Worm (Caenorhabditis elegans) whole organism, L2 larva: ENCODE results near the gene ceh-86.
A peak's percentile ranks its signal among the peaks of the same experiment; 100 is the strongest.

Experiments
- F13H6.1 ChIP-seq: sonication (generic microtip); optimal IDR thresholded peaks from 2 replicates; lab custom pipeline; 2016; ENCODE audit warnings: missing genetic modification characterization, missing compliant biosample characterization
- Y55F3AM.14 ChIP-seq: fragments of 200-800 bp; sonication (Bioruptor generic); optimal IDR thresholded peaks from 2 replicates; lab custom pipeline; 2018; ENCODE audit warnings: mild to moderate bottlenecking, missing genetic modification characterization, missing compliant biosample characterization
- aly-2 ChIP-seq: fragments of 150-350 bp; optimal IDR thresholded peaks from 2 replicates; lab custom pipeline; 2014; ENCODE audit warnings: missing biosample characterization, missing genetic modification characterization
- blmp-1 ChIP-seq: sonication (generic microtip); optimal IDR thresholded peaks from 2 replicates; lab custom pipeline; 2017; ENCODE audit warnings: missing genetic modification characterization, mild to moderate bottlenecking, missing compliant biosample characterization, antibody characterized with exemption, moderate library complexity; ENCODE audit not compliant: insufficient read depth
- ceh-16 ChIP-seq: fragments of 150-350 bp; optimal IDR thresholded peaks from 2 replicates; lab custom pipeline; 2014; ENCODE audit warnings: missing biosample characterization, missing genetic modification characterization
- ceh-82 ChIP-seq: fragments of 150-350 bp; optimal IDR thresholded peaks from 2 replicates; lab custom pipeline; 2014; ENCODE audit warnings: missing biosample characterization, missing genetic modification characterization
- crh-2 ChIP-seq: sonication (generic microtip); optimal IDR thresholded peaks from 2 replicates; lab custom pipeline; 2017; ENCODE audit warnings: missing biosample characterization, missing genetic modification characterization
- dmd-4 ChIP-seq: sonication (generic microtip); optimal IDR thresholded peaks from 2 replicates; lab custom pipeline; 2017; ENCODE audit warnings: missing biosample characterization, missing genetic modification characterization
- egl-27 ChIP-seq: sonication (generic microtip); optimal IDR thresholded peaks from 3 replicates; lab custom pipeline; 2017; ENCODE audit warnings: missing biosample characterization, missing genetic modification reagents, missing genetic modification characterization
- elt-1 ChIP-seq: fragments of 150-350 bp; optimal IDR thresholded peaks from 2 replicates; lab custom pipeline; 2014; ENCODE audit warnings: missing biosample characterization, missing genetic modification characterization
- elt-3 ChIP-seq: sonication (generic microtip); optimal IDR thresholded peaks from 2 replicates; lab custom pipeline; 2017; ENCODE audit warnings: missing biosample characterization, missing genetic modification characterization
- fos-1 ChIP-seq: fragments of 150-350 bp; optimal IDR thresholded peaks from 2 replicates; lab custom pipeline; 2014; ENCODE audit warnings: missing biosample characterization, missing genetic modification characterization
- gmeb-1 ChIP-seq: fragments of 150-350 bp; optimal IDR thresholded peaks from 2 replicates; lab custom pipeline; 2014; ENCODE audit warnings: missing biosample characterization, missing genetic modification characterization
- lin-39 ChIP-seq: fragments of 150-350 bp; optimal IDR thresholded peaks from 2 replicates; lab custom pipeline; 2014; ENCODE audit warnings: missing biosample characterization, missing genetic modification reagents, missing genetic modification characterization
- lsy-2 ChIP-seq, 2 experiments: fragments of 150-350 bp in 1 of 2; sonication (generic microtip) in 1 of 2; optimal IDR thresholded peaks; 2 replicates each; lab custom pipeline; 2014 to 2017; ENCODE audit warnings: missing biosample characterization in 2 of 2, missing genetic modification characterization in 2 of 2
- mab-5 ChIP-seq: fragments of 150-350 bp; optimal IDR thresholded peaks from 2 replicates; lab custom pipeline; 2014; ENCODE audit warnings: missing biosample characterization, missing genetic modification characterization
- mbf-1 ChIP-seq: sonication (generic microtip); optimal IDR thresholded peaks from 2 replicates; lab custom pipeline; 2017; ENCODE audit warnings: missing biosample characterization, missing genetic modification characterization
- mdl-1 ChIP-seq, 2 experiments: fragments of 150-350 bp in 1 of 2; sonication (generic microtip) in 1 of 2; optimal IDR thresholded peaks; 2 replicates each; lab custom pipeline; 2017; ENCODE audit warnings: missing biosample characterization in 2 of 2, missing genetic modification characterization in 2 of 2
- nhr-10 ChIP-seq: sonication (generic microtip); optimal IDR thresholded peaks from 2 replicates; lab custom pipeline; 2017; ENCODE audit warnings: missing biosample characterization, missing genetic modification characterization
- nhr-11 ChIP-seq: fragments of 150-350 bp; optimal IDR thresholded peaks from 2 replicates; lab custom pipeline; 2014; ENCODE audit warnings: missing biosample characterization, missing genetic modification characterization
- nhr-12 ChIP-seq: fragments of 150-350 bp; optimal IDR thresholded peaks from 2 replicates; lab custom pipeline; 2014; ENCODE audit warnings: missing biosample characterization, missing genetic modification characterization
- nhr-129 ChIP-seq: fragments of 150-350 bp; optimal IDR thresholded peaks from 2 replicates; lab custom pipeline; 2014; ENCODE audit warnings: missing biosample characterization, missing genetic modification characterization
- nhr-21 ChIP-seq: fragments of 150-350 bp; optimal IDR thresholded peaks from 2 replicates; lab custom pipeline; 2014; ENCODE audit warnings: missing biosample characterization, missing genetic modification characterization
- nhr-237 ChIP-seq: fragments of 150-350 bp; optimal IDR thresholded peaks from 2 replicates; lab custom pipeline; 2014; ENCODE audit warnings: missing biosample characterization, missing genetic modification characterization
- nhr-25 ChIP-seq: fragments of 150-350 bp; sonication (generic microtip); optimal IDR thresholded peaks from 3 replicates; lab custom pipeline; 2014; ENCODE audit warnings: missing biosample characterization, missing genetic modification characterization
- nhr-6 ChIP-seq: fragments of 150-350 bp; optimal IDR thresholded peaks from 2 replicates; lab custom pipeline; 2014; ENCODE audit warnings: missing biosample characterization, missing genetic modification characterization
- nhr-77 ChIP-seq: fragments of 150-350 bp; optimal IDR thresholded peaks from 2 replicates; lab custom pipeline; 2014; ENCODE audit warnings: missing biosample characterization, missing genetic modification characterization
- peb-1 ChIP-seq: fragments of 150-350 bp; optimal IDR thresholded peaks from 2 replicates; lab custom pipeline; 2014; ENCODE audit warnings: missing biosample characterization, missing genetic modification characterization
- sma-3 ChIP-seq: sonication (generic microtip); optimal IDR thresholded peaks from 2 replicates; lab custom pipeline; 2016; ENCODE audit warnings: missing genetic modification reagents, missing genetic modification characterization, missing compliant biosample characterization
- sma-9 ChIP-seq, 2 experiments: fragments of 150-350 bp in 1 of 2; sonication (generic microtip) in 1 of 2; optimal IDR thresholded peaks; 2 replicates each; lab custom pipeline; 2014 to 2016; ENCODE audit warnings: missing genetic modification characterization in 2 of 2, mild to moderate bottlenecking in 1 of 2, missing biosample characterization in 1 of 2, missing compliant biosample characterization in 1 of 2, missing genetic modification reagents in 1 of 2, moderate library complexity in 1 of 2
- snpc-4 ChIP-seq: fragments of 150-350 bp; optimal IDR thresholded peaks from 2 replicates; lab custom pipeline; 2014; ENCODE audit warnings: missing biosample characterization, missing genetic modification characterization
- unc-55 ChIP-seq: fragments of 150-350 bp; sonication (generic microtip); optimal IDR thresholded peaks from 3 replicates; lab custom pipeline; 2014; ENCODE audit warnings: missing biosample characterization, missing genetic modification reagents, missing genetic modification characterization
- unc-62 ChIP-seq: fragments of 150-350 bp; optimal IDR thresholded peaks from 2 replicates; lab custom pipeline; 2014; ENCODE audit warnings: missing biosample characterization, missing genetic modification reagents, missing genetic modification characterization
- zag-1 ChIP-seq: fragments of 150-350 bp; optimal IDR thresholded peaks from 2 replicates; lab custom pipeline; 2014; ENCODE audit warnings: missing biosample characterization, missing genetic modification characterization
- ztf-1 ChIP-seq: fragments of 200-800 bp; sonication (Bioruptor generic); conservative IDR thresholded peaks from 2 replicates; pipeline ENCODE4 v1.3.6; 2022; ENCODE audit warnings: missing genetic modification characterization, missing compliant biosample characterization
- ztf-11 ChIP-seq: sonication (generic microtip); optimal IDR thresholded peaks from 2 replicates; lab custom pipeline; 2017; ENCODE audit warnings: missing biosample characterization, missing genetic modification characterization

The ceh-86 gene

DNA sequence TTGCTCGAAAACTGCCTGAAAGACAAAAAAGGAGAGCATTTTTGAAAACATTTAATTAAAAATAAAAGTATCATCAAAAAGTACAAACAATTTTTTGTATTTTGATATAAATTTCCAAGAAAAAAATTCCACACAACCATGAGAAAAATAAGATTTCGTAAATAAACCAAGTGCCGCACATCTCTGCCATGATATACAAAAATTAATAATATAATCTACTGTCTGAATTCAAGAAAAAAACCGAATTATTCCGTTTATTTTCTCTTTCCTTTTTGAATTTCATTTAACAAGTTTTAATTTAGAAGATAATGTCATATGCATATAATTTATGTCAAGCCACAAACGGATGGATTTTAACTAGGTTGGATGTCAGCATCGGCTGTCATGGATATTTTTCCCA, 10.0 kb downstream of the ceh-86 start, which contains the start of gene F42G2.2:
Gene F42G2.2, plus strand, starts transcription at position 301 of the 400 bp plus-strand sequence.
- TF ChIP-seq nhr-77, result no peak
- TF ChIP-seq nhr-237 (tag; lab: Kevin White, UChicago), result no peak
- TF ChIP-seq sma-9 (GFP tag; optimal IDR thresholded peaks at IDR 0.05; lab: Kevin White, UChicago), result no peak
- TF ChIP-seq sma-9 (tag; optimal IDR thresholded peaks at IDR 0.05; lab: Kevin White, UChicago), result no peak
- TF ChIP-seq unc-62 (GFP tag; lab: Kevin White, UChicago), result no peak
- no peak for TF ChIP-seq lsy-2 (tag; optimal IDR thresholded peaks at IDR 0.05; lab: Kevin White, UChicago)
- TF ChIP-seq mab-5 (tag; lab: Kevin White, UChicago), result no peak
- TF ChIP-seq nhr-25, result no peak

DNA sequence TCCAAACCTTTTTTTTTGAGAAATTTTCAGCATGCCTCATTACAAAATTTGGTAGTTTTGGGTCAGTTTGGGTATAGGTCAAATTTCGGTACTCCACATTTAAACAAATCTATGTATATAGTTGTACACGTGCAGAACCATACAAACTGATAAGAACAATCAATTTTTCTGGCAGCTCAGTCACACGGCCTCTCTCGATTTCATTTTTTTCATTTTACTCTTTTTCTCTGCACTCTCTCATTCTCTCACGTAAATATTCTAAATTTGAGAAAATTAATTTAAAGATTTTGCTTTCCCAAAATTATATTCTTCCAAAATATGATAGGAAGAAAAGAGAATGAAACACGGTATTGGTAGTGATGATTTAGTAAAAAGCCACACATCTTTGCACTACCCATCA, 10.7 kb downstream of the ceh-86 start:
- no peak for TF ChIP-seq nhr-12
- TF ChIP-seq mbf-1 (tag; lab: Kevin White, UChicago), result no peak
- TF ChIP-seq sma-9 (GFP tag; optimal IDR thresholded peaks at IDR 0.05; lab: Kevin White, UChicago), result no peak
- no peak for TF ChIP-seq sma-9 (tag; optimal IDR thresholded peaks at IDR 0.05; lab: Kevin White, UChicago)
- no peak for TF ChIP-seq elt-1 (tag; lab: Kevin White, UChicago)
- TF ChIP-seq elt-3, result no peak
- TF ChIP-seq ztf-1 (GFP tag; lab: Robert Waterston, UW), result no peak
- TF ChIP-seq nhr-6, result no peak
- no peak for TF ChIP-seq crh-2 (tag; lab: Kevin White, UChicago)
- TF ChIP-seq ceh-82 (tag; lab: Kevin White, UChicago), result no peak
- no peak for TF ChIP-seq sma-3 (GFP tag; lab: Kevin White, UChicago)
- no peak for TF ChIP-seq nhr-10 (tag; lab: Kevin White, UChicago)
- no peak for TF ChIP-seq unc-62 (GFP tag; lab: Kevin White, UChicago)
- TF ChIP-seq unc-55, result no peak
- no peak for TF ChIP-seq gmeb-1 (tag; lab: Kevin White, UChicago)
- TF ChIP-seq nhr-77, result no peak
- TF ChIP-seq nhr-129 (tag; lab: Kevin White, UChicago), result no peak
- no peak for TF ChIP-seq lin-39 (tag; lab: Kevin White, UChicago)
- TF ChIP-seq zag-1 (tag; lab: Kevin White, UChicago), result no peak
- TF ChIP-seq ceh-16 (tag; lab: Kevin White, UChicago), result no peak

DNA sequence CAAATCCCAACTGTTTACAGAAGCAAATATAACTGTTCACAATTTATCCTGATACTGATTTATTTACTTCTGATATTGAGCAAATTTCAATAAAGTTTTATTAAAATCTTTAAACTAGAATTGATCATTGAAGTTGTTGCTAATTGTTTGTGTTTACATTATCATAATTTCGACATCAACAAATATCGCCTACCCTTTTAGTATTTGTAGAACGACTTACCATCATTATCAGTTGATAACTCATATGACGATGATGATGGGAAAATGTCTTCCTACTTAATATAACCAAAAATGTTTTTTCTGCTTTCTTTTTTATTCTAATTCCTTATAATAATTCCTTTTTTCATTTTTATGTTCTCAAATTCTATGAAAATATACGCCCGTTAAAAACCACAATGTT, 11.2 kb downstream of the ceh-86 start:
- no peak for TF ChIP-seq snpc-4
- TF ChIP-seq fos-1, result peak; percentile 38
- TF ChIP-seq crh-2 (tag; lab: Kevin White, UChicago), result peak; percentile 2
- no peak for TF ChIP-seq Y55F3AM.14 (GFP tag; lab: Kevin White, UChicago)
- TF ChIP-seq mbf-1 (tag; lab: Kevin White, UChicago), result no peak
- TF ChIP-seq elt-3, result no peak
- TF ChIP-seq nhr-10 (tag; lab: Kevin White, UChicago), result no peak
- TF ChIP-seq ztf-11 (tag; lab: Kevin White, UChicago), result no peak
- no peak for TF ChIP-seq nhr-237 (tag; lab: Kevin White, UChicago)
- no peak for TF ChIP-seq sma-9 (GFP tag; optimal IDR thresholded peaks at IDR 0.05; lab: Kevin White, UChicago)
- no peak for TF ChIP-seq sma-9 (tag; optimal IDR thresholded peaks at IDR 0.05; lab: Kevin White, UChicago)
- peak; percentile 76 for TF ChIP-seq nhr-129 (tag; lab: Kevin White, UChicago)
- peak; percentile 1 for TF ChIP-seq gmeb-1 (tag; lab: Kevin White, UChicago)
- no peak for TF ChIP-seq F13H6.1 (tag; lab: Kevin White, UChicago)
- TF ChIP-seq mdl-1 (tag; optimal IDR thresholded peaks at IDR 0.05; lab: Kevin White, UChicago), result no peak
- no peak for TF ChIP-seq sma-3 (GFP tag; lab: Kevin White, UChicago)
- TF ChIP-seq lsy-2 (tag; optimal IDR thresholded peaks at IDR 0.05; lab: Kevin White, UChicago), result no peak
- TF ChIP-seq ceh-82 (tag; lab: Kevin White, UChicago), result no peak

DNA sequence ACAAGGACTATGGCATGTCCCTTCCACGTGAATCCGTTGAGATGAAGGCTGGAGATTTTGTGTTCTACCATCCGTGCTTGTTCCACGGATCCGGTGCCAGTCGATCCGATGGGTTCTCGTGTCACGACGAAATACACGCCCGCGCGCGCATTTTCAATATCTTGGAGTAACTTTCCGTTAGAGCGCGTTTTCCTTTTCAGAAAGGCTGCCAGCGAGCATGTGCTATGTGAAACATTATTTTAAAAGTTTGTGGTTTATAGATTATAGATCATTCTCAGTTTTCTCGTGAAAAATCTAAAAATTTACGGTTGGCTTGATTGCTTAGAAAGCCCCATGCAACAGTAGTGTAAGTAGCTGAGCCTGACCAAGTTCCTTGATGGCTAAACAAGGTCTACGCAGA, 13.0 kb downstream of the ceh-86 start, which contains the start of gene fbxc-20:
Gene fbxc-20, plus strand, starts transcription at position 301 of the 400 bp plus-strand sequence.
- TF ChIP-seq nhr-6, result no peak
- no peak for TF ChIP-seq lsy-2 (tag; optimal IDR thresholded peaks at IDR 0.05; lab: Kevin White, UChicago)
- no peak for TF ChIP-seq nhr-21 (tag; lab: Kevin White, UChicago)
- TF ChIP-seq aly-2 (tag; lab: Kevin White, UChicago), result no peak
- no peak for TF ChIP-seq ceh-82 (tag; lab: Kevin White, UChicago)
- no peak for TF ChIP-seq blmp-1 (tag; lab: Kevin White, UChicago)
- no peak for TF ChIP-seq dmd-4 (tag; lab: Kevin White, UChicago)
- no peak for TF ChIP-seq mdl-1 (tag; optimal IDR thresholded peaks at IDR 0.05; lab: Kevin White, UChicago)
- no peak for TF ChIP-seq egl-27 (tag; lab: Kevin White, UChicago)
- TF ChIP-seq nhr-129 (tag; lab: Kevin White, UChicago), result no peak
- TF ChIP-seq unc-62 (GFP tag; lab: Kevin White, UChicago), result no peak
- no peak for TF ChIP-seq nhr-11 (tag; lab: Kevin White, UChicago)
- no peak for TF ChIP-seq unc-55
- TF ChIP-seq elt-1 (tag; lab: Kevin White, UChicago), result no peak
- TF ChIP-seq sma-3 (GFP tag; lab: Kevin White, UChicago), result no peak
- no peak for TF ChIP-seq peb-1 (tag; lab: Kevin White, UChicago)
